Worm (Caenorhabditis elegans) whole organism, late embryonic: Measurements from ENCODE around the gene C09H10.5.

Experiments used
- ama-1 ChIP-seq: fragments of 150-350 bp; optimal IDR thresholded peaks from 2 replicates; lab custom pipeline; 2014
- ceh-14 ChIP-seq: sonication (generic microtip); optimal IDR thresholded peaks from 2 replicates; lab custom pipeline; 2016; ENCODE audit warnings: missing genotype, missing genetic modification characterization, missing compliant biosample characterization
- ceh-31 ChIP-seq: sonication (generic microtip); optimal IDR thresholded peaks from 2 replicates; lab custom pipeline; 2016; ENCODE audit warnings: missing genetic modification characterization, missing compliant biosample characterization
- ceh-9 ChIP-seq: sonication (generic microtip); optimal IDR thresholded peaks from 2 replicates; lab custom pipeline; 2016; ENCODE audit warnings: mild to moderate bottlenecking, missing genetic modification characterization, inconsistent platforms, missing compliant biosample characterization
- eyg-1 ChIP-seq: sonication (generic microtip); optimal IDR thresholded peaks from 2 replicates; lab custom pipeline; 2016; ENCODE audit warnings: missing genotype, missing genetic modification characterization, missing compliant biosample characterization
- pha-4 ChIP-seq: fragments of 150-350 bp; optimal IDR thresholded peaks from 2 replicates; lab custom pipeline; 2018; ENCODE audit warnings: missing biosample characterization, missing genetic modification reagents, missing genetic modification characterization

ce11 chrII:11149866-11150685, 46.5 kb upstream of the C09H10.5 start:
- TF ChIP-seq pha-4 (tag; lab: Kevin White, UChicago) (no peak), ama-1 (no peak), eyg-1 (no peak), ceh-9 (no peak), ceh-31 (no peak), ceh-14 (tag; lab: Kevin White, UChicago) (no peak)
